Fruit fly (Drosophila melanogaster) whole organism: ENCODE measurements around the gene Pxd.
A peak's percentile ranks its signal among the peaks of the same experiment; 100 is the strongest.

Experiments used
- CG8478 ChIP-seq: fragments of >200 bp; optimal IDR thresholded peaks from 2 replicates; lab custom pipeline; 2018; ENCODE audit warnings: inconsistent platforms
- Dll ChIP-seq: fragments of >200 bp; optimal IDR thresholded peaks from 2 replicates; lab custom pipeline; 2017
- EcR ChIP-seq, 2 experiments: fragments of >200 bp; optimal IDR thresholded peaks; 2 replicates each; lab custom pipeline; 2017; ENCODE audit warnings: missing biosample characterization in 2 of 2, missing genetic modification characterization in 2 of 2, missing genetic modification reagents in 2 of 2
- pan ChIP-seq: fragments of >200 bp; optimal IDR thresholded peaks from 2 replicates; lab custom pipeline; 2017
- psq ChIP-seq: fragments of >200 bp; optimal IDR thresholded peaks from 2 replicates; lab custom pipeline; 2017
- usp ChIP-seq: fragments of >200 bp; optimal IDR thresholded peaks from 2 replicates; lab custom pipeline; 2017; ENCODE audit warnings: missing biosample characterization, missing genetic modification characterization, mixed read lengths

Pxd gene

dm6 chr3R:17060809-17061394, 46.5 kb downstream of the Pxd start:
- TF ChIP-seq psq (lab: Kevin White, UChicago) (no peak), usp (GFP tag; lab: Kevin White, UChicago) (no peak), Dll (lab: Kevin White, UChicago) (no peak), pan (lab: Kevin White, UChicago) (no peak), CG8478 (lab: Kevin White, UChicago) (no peak), EcR (GFP tag; optimal IDR thresholded peaks at IDR 0.05; lab: Kevin White, UChicago) (no peak)

dm6 chr3R:17061736-17062371, 47.5 kb downstream of the Pxd start:
- no peak for TF ChIP-seq CG8478 (lab: Kevin White, UChicago)
- no peak for TF ChIP-seq pan (lab: Kevin White, UChicago)
- TF ChIP-seq EcR (GFP tag; optimal IDR thresholded peaks at IDR 0.05; lab: Kevin White, UChicago) = no peak
- TF ChIP-seq Dll (lab: Kevin White, UChicago) = peak; percentile 13

dm6 chr3R:17062705-17063104, 48.3 kb downstream of the Pxd start:
- TF ChIP-seq CG8478 (lab: Kevin White, UChicago) (no peak), usp (GFP tag; lab: Kevin White, UChicago) (no peak), pan (lab: Kevin White, UChicago) (no peak), EcR (GFP tag; optimal IDR thresholded peaks at IDR 0.05; lab: Kevin White, UChicago) (no peak), psq (lab: Kevin White, UChicago) (no peak), Dll (lab: Kevin White, UChicago) (no peak)

- TF ChIP-seq Dll (lab: Kevin White, UChicago) (no peak), psq (lab: Kevin White, UChicago) (no peak), EcR (GFP tag; optimal IDR thresholded peaks at IDR 0.05; lab: Kevin White, UChicago) (no peak)
Observed at dm6 chr3R:17063763-17064162, 49.4 kb downstream of the Pxd start.

dm6 chr3R:17065018-17065784, 50.8 kb downstream of the Pxd start:
- TF ChIP-seq Dll (lab: Kevin White, UChicago) = peak; percentile 95
- no peak for TF ChIP-seq EcR (GFP tag; optimal IDR thresholded peaks at IDR 0.05; lab: Kevin White, UChicago)

- TF ChIP-seq EcR (GFP tag; optimal IDR thresholded peaks at IDR 0.05; lab: Kevin White, UChicago) (no peak), Dll (lab: Kevin White, UChicago) (no peak), pan (lab: Kevin White, UChicago) (no peak), psq (lab: Kevin White, UChicago) (no peak), usp (GFP tag; lab: Kevin White, UChicago) (no peak), CG8478 (lab: Kevin White, UChicago) (no peak)
Observed at dm6 chr3R:17066077-17066476, 51.7 kb downstream of the Pxd start.

dm6 chr3R:17066828-17067430, 52.6 kb downstream of the Pxd start:
- TF ChIP-seq Dll (lab: Kevin White, UChicago) (no peak), CG8478 (lab: Kevin White, UChicago) (no peak), EcR (GFP tag; optimal IDR thresholded peaks at IDR 0.05; lab: Kevin White, UChicago) (no peak), pan (lab: Kevin White, UChicago) (no peak), usp (GFP tag; lab: Kevin White, UChicago) (no peak), psq (lab: Kevin White, UChicago) (no peak)

dm6 chr3R:17067721-17068120, 53.3 kb downstream of the Pxd start:
- TF ChIP-seq pan (lab: Kevin White, UChicago) (no peak), usp (GFP tag; lab: Kevin White, UChicago) (no peak), Dll (lab: Kevin White, UChicago) (no peak), EcR (GFP tag; optimal IDR thresholded peaks at IDR 0.05; lab: Kevin White, UChicago) (no peak), psq (lab: Kevin White, UChicago) (no peak), CG8478 (lab: Kevin White, UChicago) (no peak)

dm6 chr3R:17072526-17073114, 58.2 kb downstream of the Pxd start, which contains the start of the genes Ns1 and mRpS11:
Ns1 (minus strand) TSS chr3R:17072675.
mRpS11 (plus strand) TSS chr3R:17072732.
- TF ChIP-seq CG8478 (lab: Kevin White, UChicago) (no peak), pan (lab: Kevin White, UChicago) (no peak), psq (lab: Kevin White, UChicago) (no peak), Dll (lab: Kevin White, UChicago) (no peak)
